Worm (Caenorhabditis elegans) whole organism, late embryonic: Measurements from ENCODE around the gene cox-15.

ENCODE experiments used
- C08G9.2 ChIP-seq: sonication (generic microtip); optimal IDR thresholded peaks from 2 replicates; lab custom pipeline; 2016; ENCODE audit warnings: mild to moderate bottlenecking, missing genetic modification characterization, moderate library complexity, missing compliant biosample characterization
- C38D4.7 ChIP-seq: fragments of 200-800 bp; sonication (Bioruptor generic); optimal IDR thresholded peaks from 2 replicates; lab custom pipeline; 2018; ENCODE audit warnings: mild to moderate bottlenecking, missing genetic modification characterization, moderate library complexity, missing compliant biosample characterization
- F13H6.1 ChIP-seq: sonication (generic microtip); optimal IDR thresholded peaks from 2 replicates; lab custom pipeline; 2016; ENCODE audit warnings: missing genetic modification characterization, missing compliant biosample characterization
- K02D7.2 ChIP-seq: sonication (generic microtip); optimal IDR thresholded peaks from 2 replicates; lab custom pipeline; 2017; ENCODE audit warnings: mild to moderate bottlenecking, missing genetic modification characterization, missing compliant biosample characterization
- K09A11.1 ChIP-seq: sonication (generic microtip); optimal IDR thresholded peaks from 2 replicates; lab custom pipeline; 2017; ENCODE audit warnings: antibody characterized with exemption, mild to moderate bottlenecking, missing genetic modification characterization, missing compliant biosample characterization; ENCODE audit not compliant: insufficient read depth
- Y22D7AL.16 ChIP-seq: sonication (generic microtip); optimal IDR thresholded peaks from 2 replicates; lab custom pipeline; 2016; ENCODE audit warnings: missing genetic modification characterization, missing compliant biosample characterization
- ahr-1 ChIP-seq: sonication (generic microtip); optimal IDR thresholded peaks from 2 replicates; lab custom pipeline; 2016; ENCODE audit warnings: missing genetic modification characterization, missing compliant biosample characterization
- ceh-19 ChIP-seq: fragments of 200-800 bp; sonication (Bioruptor generic); optimal IDR thresholded peaks from 2 replicates; lab custom pipeline; 2018; ENCODE audit warnings: mild to moderate bottlenecking, missing genetic modification characterization, missing compliant biosample characterization
- ceh-2 ChIP-seq: sonication (generic microtip); optimal IDR thresholded peaks from 2 replicates; lab custom pipeline; 2016; ENCODE audit warnings: missing genotype, missing genetic modification characterization, missing compliant biosample characterization
- ceh-22 ChIP-seq: sonication (generic microtip); optimal IDR thresholded peaks from 2 replicates; lab custom pipeline; 2017; ENCODE audit warnings: missing biosample characterization, missing genetic modification characterization
- ceh-24 ChIP-seq: sonication (generic microtip); optimal IDR thresholded peaks from 2 replicates; lab custom pipeline; 2016; ENCODE audit warnings: mild to moderate bottlenecking, missing genetic modification characterization, missing compliant biosample characterization
- ceh-30 ChIP-seq: fragments of 150-350 bp; optimal IDR thresholded peaks from 2 replicates; lab custom pipeline; 2014; ENCODE audit warnings: missing biosample characterization, missing genetic modification characterization
- ceh-31 ChIP-seq: sonication (generic microtip); optimal IDR thresholded peaks from 2 replicates; lab custom pipeline; 2016; ENCODE audit warnings: missing genetic modification characterization, missing compliant biosample characterization
- ceh-45 ChIP-seq: fragments of 200-800 bp; sonication (Bioruptor generic); IDR thresholded peaks from 2 replicates; pipeline ENCODE4 v1.3.6; 2022; ENCODE audit warnings: missing genetic modification reagents, missing genetic modification characterization, missing compliant biosample characterization
- ceh-6 ChIP-seq: fragments of 200-800 bp; sonication (Bioruptor generic); optimal IDR thresholded peaks from 2 replicates; lab custom pipeline; 2018; ENCODE audit warnings: mild to moderate bottlenecking, missing genetic modification characterization, missing compliant biosample characterization
- che-1 ChIP-seq: sonication (generic microtip); optimal IDR thresholded peaks from 2 replicates; lab custom pipeline; 2016; ENCODE audit warnings: mild to moderate bottlenecking, missing genetic modification characterization, missing compliant biosample characterization
- dmd-4 ChIP-seq: sonication (generic microtip); optimal IDR thresholded peaks from 2 replicates; lab custom pipeline; 2016; ENCODE audit warnings: borderline replicate concordance, missing genetic modification characterization, missing compliant biosample characterization
- dve-1 ChIP-seq: sonication (generic microtip); optimal IDR thresholded peaks from 2 replicates; lab custom pipeline; 2017; ENCODE audit warnings: antibody characterized with exemption, mild to moderate bottlenecking, missing genetic modification characterization, missing compliant biosample characterization
- elt-2 ChIP-seq: sonication (generic microtip); optimal IDR thresholded peaks from 2 replicates; lab custom pipeline; 2016; ENCODE audit warnings: missing genetic modification reagents, missing genetic modification characterization, missing compliant biosample characterization
- elt-4 ChIP-seq: sonication (generic microtip); optimal IDR thresholded peaks from 2 replicates; lab custom pipeline; 2016; ENCODE audit warnings: missing genetic modification characterization, missing compliant biosample characterization
- eyg-1 ChIP-seq: sonication (generic microtip); optimal IDR thresholded peaks from 2 replicates; lab custom pipeline; 2016; ENCODE audit warnings: missing genotype, missing genetic modification characterization, missing compliant biosample characterization
- fax-1 ChIP-seq: sonication (generic microtip); optimal IDR thresholded peaks from 2 replicates; lab custom pipeline; 2016; ENCODE audit warnings: missing genotype, missing genetic modification characterization, missing compliant biosample characterization
- fkh-10 ChIP-seq: fragments of 150-350 bp; optimal IDR thresholded peaks from 2 replicates; lab custom pipeline; 2014; ENCODE audit warnings: missing biosample characterization, missing genetic modification reagents, missing genetic modification characterization
- hlh-15 ChIP-seq: sonication (generic microtip); optimal IDR thresholded peaks from 2 replicates; lab custom pipeline; 2016; ENCODE audit warnings: missing genetic modification characterization, missing compliant biosample characterization
- hlh-30 ChIP-seq: sonication (generic microtip); optimal IDR thresholded peaks from 2 replicates; lab custom pipeline; 2017; ENCODE audit warnings: antibody characterized with exemption, missing genetic modification characterization, missing compliant biosample characterization; ENCODE audit not compliant: insufficient read depth
- lim-6 ChIP-seq: sonication (generic microtip); optimal IDR thresholded peaks from 2 replicates; lab custom pipeline; 2016; ENCODE audit warnings: missing genetic modification characterization, missing compliant biosample characterization
- lin-11 ChIP-seq: fragments of 200-800 bp; sonication (Bioruptor generic); optimal IDR thresholded peaks from 2 replicates; lab custom pipeline; 2018; ENCODE audit warnings: mild to moderate bottlenecking, missing genetic modification characterization, missing compliant biosample characterization
- mec-3 ChIP-seq: sonication (generic microtip); optimal IDR thresholded peaks from 2 replicates; lab custom pipeline; 2016; ENCODE audit warnings: borderline replicate concordance, missing genetic modification characterization, missing compliant biosample characterization
- nhr-232 ChIP-seq: sonication (generic microtip); optimal IDR thresholded peaks from 2 replicates; lab custom pipeline; 2016; ENCODE audit warnings: missing genetic modification characterization, missing compliant biosample characterization
- odd-2 ChIP-seq: sonication (generic microtip); optimal IDR thresholded peaks from 2 replicates; lab custom pipeline; 2017; ENCODE audit warnings: antibody characterized with exemption, mild to moderate bottlenecking, missing genetic modification characterization, missing compliant biosample characterization
- pat-9 ChIP-seq: fragments of 200-800 bp; sonication (Bioruptor generic); optimal IDR thresholded peaks from 2 replicates; lab custom pipeline; 2018; ENCODE audit warnings: mild to moderate bottlenecking, missing genetic modification characterization, moderate library complexity, missing compliant biosample characterization
- pax-1 ChIP-seq: fragments of 150-350 bp; optimal IDR thresholded peaks from 2 replicates; lab custom pipeline; 2014; ENCODE audit warnings: missing biosample characterization, missing genetic modification characterization
- pha-2 ChIP-seq: sonication (generic microtip); optimal IDR thresholded peaks from 2 replicates; lab custom pipeline; 2017; ENCODE audit warnings: mild to moderate bottlenecking, missing genetic modification characterization, missing compliant biosample characterization
- pha-4 ChIP-seq: fragments of 150-350 bp; optimal IDR thresholded peaks from 2 replicates; lab custom pipeline; 2018; ENCODE audit warnings: missing biosample characterization, missing genetic modification reagents, missing genetic modification characterization
- pqm-1 ChIP-seq: sonication (generic microtip); optimal IDR thresholded peaks from 2 replicates; lab custom pipeline; 2016; ENCODE audit warnings: missing genetic modification characterization, missing compliant biosample characterization
- pros-1 ChIP-seq: fragments of 150-350 bp; optimal IDR thresholded peaks from 2 replicates; lab custom pipeline; 2014; ENCODE audit warnings: missing biosample characterization, missing genetic modification reagents, missing genetic modification characterization
- ref-2 ChIP-seq: sonication (generic microtip); optimal IDR thresholded peaks from 2 replicates; lab custom pipeline; 2016; ENCODE audit warnings: missing genetic modification characterization, missing compliant biosample characterization
- rnt-1 ChIP-seq: sonication (generic microtip); optimal IDR thresholded peaks from 2 replicates; lab custom pipeline; 2016; ENCODE audit warnings: missing genetic modification characterization, missing compliant biosample characterization
- sdc-2 ChIP-seq: sonication (generic microtip); optimal IDR thresholded peaks from 2 replicates; lab custom pipeline; 2016; ENCODE audit warnings: missing genotype, missing genetic modification characterization, missing compliant biosample characterization
- sox-2 ChIP-seq: fragments of 200-800 bp; sonication (Bioruptor generic); IDR thresholded peaks from 2 replicates; pipeline ENCODE4 v1.3.6; 2022; ENCODE audit warnings: missing genetic modification reagents, missing genetic modification characterization, missing compliant biosample characterization
- tbx-2 ChIP-seq: sonication (generic microtip); optimal IDR thresholded peaks from 2 replicates; lab custom pipeline; 2016; ENCODE audit warnings: missing genetic modification characterization, missing compliant biosample characterization
- tbx-7 ChIP-seq: sonication (generic microtip); optimal IDR thresholded peaks from 2 replicates; lab custom pipeline; 2016; ENCODE audit warnings: missing genotype, missing genetic modification characterization, missing compliant biosample characterization
- unc-42 ChIP-seq: sonication (generic microtip); optimal IDR thresholded peaks from 2 replicates; lab custom pipeline; 2016; ENCODE audit warnings: missing genotype, missing genetic modification characterization, missing compliant biosample characterization
- unc-55 ChIP-seq: sonication (generic microtip); optimal IDR thresholded peaks from 2 replicates; lab custom pipeline; 2017; ENCODE audit warnings: missing biosample characterization, missing genetic modification reagents, missing genetic modification characterization
- unc-86 ChIP-seq: sonication (generic microtip); optimal IDR thresholded peaks from 2 replicates; lab custom pipeline; 2016; ENCODE audit warnings: missing genetic modification characterization, missing compliant biosample characterization
- zip-5 ChIP-seq: sonication (generic microtip); optimal IDR thresholded peaks from 2 replicates; lab custom pipeline; 2016; ENCODE audit warnings: missing genetic modification characterization, missing compliant biosample characterization

The cox-15 gene

ce11 chrII:11240963-11241362 lies 6.2 kb upstream of the cox-15 start:
- TF ChIP-seq Y22D7AL.16 (tag; lab: Kevin White, UChicago): no peak
- TF ChIP-seq lim-6 (tag; lab: Kevin White, UChicago): no peak
- TF ChIP-seq mec-3 (tag; lab: Kevin White, UChicago): no peak
- TF ChIP-seq K09A11.1 (tag; lab: Kevin White, UChicago): no peak
- no peak for TF ChIP-seq pax-1 (tag; lab: Kevin White, UChicago)
- no peak for TF ChIP-seq K02D7.2 (tag; lab: Kevin White, UChicago)
- no peak for TF ChIP-seq eyg-1
- no peak for TF ChIP-seq ceh-6 (GFP tag; lab: Kevin White, UChicago)
- TF ChIP-seq che-1 (tag; lab: Kevin White, UChicago): no peak
- TF ChIP-seq hlh-15 (tag; lab: Kevin White, UChicago): no peak
- no peak for TF ChIP-seq dmd-4 (tag; lab: Kevin White, UChicago)
- TF ChIP-seq, all 69 proteins: peak for 0

- TF ChIP-seq mec-3 (tag; lab: Kevin White, UChicago): no peak
- no peak for TF ChIP-seq Y22D7AL.16 (tag; lab: Kevin White, UChicago)
- no peak for TF ChIP-seq ceh-22 (tag; lab: Kevin White, UChicago)
- no peak for TF ChIP-seq pha-2 (tag; lab: Kevin White, UChicago)
- no peak for TF ChIP-seq pax-1 (tag; lab: Kevin White, UChicago)
- no peak for TF ChIP-seq odd-2 (tag; lab: Kevin White, UChicago)
- no peak for TF ChIP-seq ahr-1 (tag; lab: Kevin White, UChicago)
- no peak for TF ChIP-seq pros-1 (tag; lab: Kevin White, UChicago)
- TF ChIP-seq hlh-30 (tag; lab: Kevin White, UChicago): no peak
- TF ChIP-seq ceh-31: no peak
- no peak for TF ChIP-seq che-1 (tag; lab: Kevin White, UChicago)
- no peak for TF ChIP-seq ref-2 (tag; lab: Kevin White, UChicago)
- no peak for TF ChIP-seq ceh-30 (tag; lab: Kevin White, UChicago)
- TF ChIP-seq elt-2 (tag; lab: Kevin White, UChicago): no peak
- TF ChIP-seq sox-2 (GFP tag; lab: Robert Waterston, UW): no peak
- no peak for TF ChIP-seq pqm-1
- TF ChIP-seq eyg-1: no peak
- TF ChIP-seq F13H6.1: no peak
- no peak for TF ChIP-seq unc-42 (tag; lab: Kevin White, UChicago)
- TF ChIP-seq tbx-7 (tag; lab: Kevin White, UChicago): no peak
Observed at ce11 chrII:11240214-11240613, 5.5 kb upstream of the cox-15 start.

ce11 chrII:11238869-11239647 lies 4.3 kb upstream of the cox-15 start, which contains the start of the genes rpn-9 and T06D8.9:
rpn-9 (minus strand) TSS chrII:11238919.
T06D8.9 (plus strand) TSS chrII:11239597.
- TF ChIP-seq ceh-2 (tag; lab: Kevin White, UChicago): peak; percentile 43
- TF ChIP-seq fax-1: no peak
- TF ChIP-seq ceh-19 (GFP tag; lab: Kevin White, UChicago): peak; percentile 26
- no peak for TF ChIP-seq elt-4
- TF ChIP-seq zip-5 (tag; lab: Kevin White, UChicago): no peak
- TF ChIP-seq ceh-31: peak; percentile 65
- TF ChIP-seq ceh-45 (GFP tag; lab: Robert Waterston, UW): no peak
- no peak for TF ChIP-seq ahr-1 (tag; lab: Kevin White, UChicago)
- TF ChIP-seq ceh-24 (tag; lab: Kevin White, UChicago): no peak
- TF ChIP-seq F13H6.1: no peak
- TF ChIP-seq K02D7.2 (tag; lab: Kevin White, UChicago): no peak
- TF ChIP-seq ref-2 (tag; lab: Kevin White, UChicago): no peak
- TF ChIP-seq eyg-1: no peak
- peak; percentile 56 for TF ChIP-seq unc-55 (GFP tag; lab: Kevin White, UChicago)
- no peak for TF ChIP-seq C38D4.7 (GFP tag; lab: Kevin White, UChicago)
- TF ChIP-seq pqm-1: no peak
- no peak for TF ChIP-seq unc-86 (tag; lab: Kevin White, UChicago)
- no peak for TF ChIP-seq nhr-232
- TF ChIP-seq tbx-2 (tag; lab: Kevin White, UChicago): peak; percentile 46
- no peak for TF ChIP-seq pha-4 (tag; lab: Kevin White, UChicago)
- TF ChIP-seq pat-9 (tag; lab: Kevin White, UChicago): no peak
- TF ChIP-seq rnt-1 (tag; lab: Kevin White, UChicago): peak; percentile 33
- peak; percentile 59 for TF ChIP-seq hlh-30 (tag; lab: Kevin White, UChicago)
- TF ChIP-seq ceh-30 (tag; lab: Kevin White, UChicago): no peak
- TF ChIP-seq lin-11 (tag; lab: Kevin White, UChicago): no peak
- TF ChIP-seq sdc-2 (tag; lab: Kevin White, UChicago): no peak
- TF ChIP-seq fkh-10: no peak
- no peak for TF ChIP-seq dve-1 (tag; lab: Kevin White, UChicago)
- no peak for TF ChIP-seq C08G9.2 (tag; lab: Kevin White, UChicago)
